Worm (Caenorhabditis elegans) whole organism, L1 larva: Measurements from ENCODE around the gene C14A6.6.

Experiments
- aly-2 ChIP-seq: fragments of 150-350 bp; optimal IDR thresholded peaks from 2 replicates; lab custom pipeline; 2014; ENCODE audit warnings: missing biosample characterization, missing genetic modification characterization
- blmp-1 ChIP-seq: fragments of 150-350 bp; optimal IDR thresholded peaks from 2 replicates; lab custom pipeline; 2014; ENCODE audit warnings: missing biosample characterization, missing genetic modification characterization
- dpl-1 ChIP-seq, 3 experiments: fragments of 150-350 bp in 2 of 3; sonication (generic microtip) in 1 of 3; optimal IDR thresholded peaks; 2 replicates each; lab custom pipeline; 2014 to 2017; ENCODE audit warnings: missing biosample characterization in 3 of 3, missing genetic modification characterization in 3 of 3, missing genetic modification reagents in 3 of 3
- irx-1 ChIP-seq: sonication (generic microtip); optimal IDR thresholded peaks from 2 replicates; lab custom pipeline; 2016; ENCODE audit warnings: missing genetic modification characterization, missing compliant biosample characterization
- jun-1 ChIP-seq: fragments of 150-350 bp; optimal IDR thresholded peaks from 2 replicates; lab custom pipeline; 2014; ENCODE audit warnings: missing biosample characterization, missing genetic modification reagents, missing genetic modification characterization
- lsy-2 ChIP-seq, 2 experiments: fragments of 150-350 bp; optimal IDR thresholded peaks; 2 replicates each; lab custom pipeline; 2014; ENCODE audit warnings: missing biosample characterization in 2 of 2, missing genetic modification characterization in 2 of 2
- nhr-237 ChIP-seq: fragments of 150-350 bp; optimal IDR thresholded peaks from 2 replicates; lab custom pipeline; 2014; ENCODE audit warnings: missing biosample characterization, missing genetic modification characterization
- nhr-28 ChIP-seq: fragments of 150-350 bp; optimal IDR thresholded peaks from 2 replicates; lab custom pipeline; 2014; ENCODE audit warnings: missing biosample characterization, missing genetic modification characterization
- pqm-1 ChIP-seq: sonication (generic microtip); optimal IDR thresholded peaks from 3 replicates; lab custom pipeline; 2017; ENCODE audit warnings: missing biosample characterization, missing genetic modification characterization
- rnt-1 ChIP-seq: sonication (generic microtip); optimal IDR thresholded peaks from 2 replicates; lab custom pipeline; 2016; ENCODE audit warnings: mild to moderate bottlenecking, missing genetic modification characterization, moderate library complexity, missing compliant biosample characterization
- snpc-4 ChIP-seq: fragments of 150-350 bp; optimal IDR thresholded peaks from 2 replicates; lab custom pipeline; 2014; ENCODE audit warnings: missing biosample characterization, missing genetic modification characterization
- sox-4 ChIP-seq: sonication (generic microtip); optimal IDR thresholded peaks from 2 replicates; lab custom pipeline; 2016; ENCODE audit warnings: missing genetic modification characterization, missing compliant biosample characterization
- sup-37 ChIP-seq: fragments of 200-800 bp; sonication (Bioruptor generic); optimal IDR thresholded peaks from 2 replicates; lab custom pipeline; 2018; ENCODE audit warnings: mild to moderate bottlenecking, missing genetic modification characterization, missing compliant biosample characterization
- unc-30 ChIP-seq: sonication (generic microtip); optimal IDR thresholded peaks from 2 replicates; lab custom pipeline; 2017; ENCODE audit warnings: missing biosample characterization, missing genetic modification characterization

DNA sequence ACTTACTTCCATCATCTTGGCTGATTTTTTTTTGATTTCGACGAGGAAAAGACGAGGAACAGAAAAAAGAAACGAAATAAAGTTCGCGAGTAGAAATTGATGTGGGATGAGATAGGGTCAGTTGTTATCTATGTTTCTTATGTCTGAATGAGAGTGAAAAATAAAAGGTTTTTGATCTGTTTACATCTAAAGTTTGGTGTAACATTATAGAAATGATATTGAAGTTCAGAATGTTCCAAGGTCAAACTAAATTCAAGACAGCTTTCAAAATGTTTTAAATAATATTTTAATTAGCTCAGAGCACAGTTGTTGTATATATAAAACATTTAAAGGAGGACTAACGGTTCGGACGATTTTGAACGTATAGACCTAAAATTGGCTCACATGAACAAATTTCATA, 42.0 kb upstream of the C14A6.6 start, which contains the start of gene F16H6.7:
- no peak for TF ChIP-seq rnt-1 (tag; lab: Kevin White, UChicago)
- no peak for TF ChIP-seq jun-1 (tag; lab: Kevin White, UChicago)
- no peak for TF ChIP-seq pqm-1 (tag; lab: Kevin White, UChicago)
- TF ChIP-seq aly-2: no peak
- no peak for TF ChIP-seq sox-4 (tag; lab: Kevin White, UChicago)
- TF ChIP-seq snpc-4 (tag; lab: Kevin White, UChicago): no peak
- TF ChIP-seq blmp-1 (tag; lab: Kevin White, UChicago): no peak
- no peak for TF ChIP-seq unc-30 (tag; lab: Kevin White, UChicago)
- TF ChIP-seq dpl-1 (GFP tag; optimal IDR thresholded peaks at IDR 0.05; lab: Kevin White, UChicago): no peak
- no peak for TF ChIP-seq sup-37
- TF ChIP-seq irx-1: no peak
- TF ChIP-seq nhr-237: no peak
- no peak for TF ChIP-seq nhr-28 (tag; lab: Kevin White, UChicago)
- TF ChIP-seq lsy-2 (tag; optimal IDR thresholded peaks at IDR 0.05; lab: Kevin White, UChicago): no peak
